Worm (Caenorhabditis elegans) whole organism, L1 larva: ENCODE measurements around the gene pap-3.
A peak's percentile ranks its signal among the peaks of the same experiment; 100 is the strongest.

ENCODE experiments used
- C04F5.9 ChIP-seq: sonication (generic microtip); optimal IDR thresholded peaks from 2 replicates; lab custom pipeline; 2016; ENCODE audit warnings: missing genetic modification characterization, missing compliant biosample characterization
- C34B4.2 ChIP-seq: sonication (generic microtip); optimal IDR thresholded peaks from 2 replicates; lab custom pipeline; 2017; ENCODE audit warnings: mild to moderate bottlenecking, missing genetic modification characterization, missing compliant biosample characterization
- F16B12.6 ChIP-seq: fragments of 150-350 bp; optimal IDR thresholded peaks from 2 replicates; lab custom pipeline; 2014; ENCODE audit warnings: missing biosample characterization, missing genetic modification characterization
- aly-2 ChIP-seq: fragments of 150-350 bp; optimal IDR thresholded peaks from 2 replicates; lab custom pipeline; 2014; ENCODE audit warnings: missing biosample characterization, missing genetic modification characterization
- ceh-63 ChIP-seq: fragments of 200-800 bp; sonication (Bioruptor generic); optimal IDR thresholded peaks from 2 replicates; lab custom pipeline; 2018; ENCODE audit warnings: mild to moderate bottlenecking, missing genetic modification characterization, missing compliant biosample characterization
- ceh-88 ChIP-seq: fragments of 200-800 bp; sonication (Bioruptor generic); IDR thresholded peaks from 2 replicates; pipeline ENCODE4 v1.3.6; 2022; ENCODE audit warnings: missing genetic modification characterization, missing compliant biosample characterization
- ceh-90 ChIP-seq: sonication (generic microtip); optimal IDR thresholded peaks from 2 replicates; lab custom pipeline; 2016; ENCODE audit warnings: missing genetic modification characterization, missing compliant biosample characterization
- dsc-1 ChIP-seq: sonication (generic microtip); optimal IDR thresholded peaks from 2 replicates; lab custom pipeline; 2016; ENCODE audit warnings: mild to moderate bottlenecking, missing genetic modification characterization, missing compliant biosample characterization
- efl-3 ChIP-seq: fragments of 200-800 bp; sonication (Bioruptor generic); optimal IDR thresholded peaks from 2 replicates; lab custom pipeline; 2018; ENCODE audit warnings: mild to moderate bottlenecking, missing genetic modification characterization, missing compliant biosample characterization
- egl-13 ChIP-seq: sonication (generic microtip); optimal IDR thresholded peaks from 2 replicates; lab custom pipeline; 2016; ENCODE audit warnings: missing genotype, missing genetic modification reagents, missing genetic modification characterization, missing compliant biosample characterization
- elt-3 ChIP-seq, 6 experiments: fragments of 150-350 bp in 1 of 6; sonication (generic microtip); optimal IDR thresholded peaks; 2 replicates each; lab custom pipeline; 2017 to 2018; ENCODE audit warnings: missing biosample characterization in 6 of 6, missing genetic modification characterization in 6 of 6, inconsistent platforms in 1 of 6
- ets-5 ChIP-seq: fragments of 200-800 bp; sonication (Bioruptor generic); IDR thresholded peaks from 2 replicates; pipeline ENCODE4 v1.3.6; 2022; ENCODE audit warnings: missing genetic modification characterization, missing compliant biosample characterization
- fkh-10 ChIP-seq: sonication (generic microtip); optimal IDR thresholded peaks from 2 replicates; lab custom pipeline; 2017; ENCODE audit warnings: missing biosample characterization, missing genetic modification reagents, missing genetic modification characterization
- fkh-4 ChIP-seq: sonication (generic microtip); optimal IDR thresholded peaks from 2 replicates; lab custom pipeline; 2016; ENCODE audit warnings: missing compliant biosample characterization, missing genetic modification characterization, borderline replicate concordance
- fos-1 ChIP-seq: fragments of 150-350 bp; optimal IDR thresholded peaks from 2 replicates; lab custom pipeline; 2014; ENCODE audit warnings: missing biosample characterization, missing genetic modification characterization
- grh-1 ChIP-seq: fragments of 200-800 bp; sonication (Bioruptor generic); IDR thresholded peaks from 2 replicates; pipeline ENCODE4 v1.3.6; 2022; ENCODE audit warnings: missing genetic modification reagents, missing genetic modification characterization, missing compliant biosample characterization
- hlh-17 ChIP-seq: fragments of 200-800 bp; sonication (Bioruptor generic); optimal IDR thresholded peaks from 2 replicates; lab custom pipeline; 2018; ENCODE audit warnings: missing genetic modification characterization, mild to moderate bottlenecking, missing compliant biosample characterization, moderate library complexity, borderline replicate concordance
- isw-1 ChIP-seq: fragments of 200-800 bp; sonication (Bioruptor generic); IDR thresholded peaks from 2 replicates; pipeline ENCODE4 v1.3.6; 2022; ENCODE audit warnings: missing genetic modification characterization, missing compliant biosample characterization
- lin-13 ChIP-seq: fragments of 150-350 bp; optimal IDR thresholded peaks from 2 replicates; lab custom pipeline; 2014; ENCODE audit warnings: missing biosample characterization, missing genetic modification reagents, missing genetic modification characterization
- lin-35 ChIP-seq, 2 experiments: fragments of 150-350 bp; optimal IDR thresholded peaks; 2 replicates each; lab custom pipeline; 2014; ENCODE audit warnings: missing biosample characterization in 2 of 2, missing genetic modification characterization in 2 of 2, missing genetic modification reagents in 2 of 2
- lin-39 ChIP-seq: fragments of 150-350 bp; optimal IDR thresholded peaks from 2 replicates; lab custom pipeline; 2014; ENCODE audit warnings: missing biosample characterization, missing genetic modification reagents, missing genetic modification characterization
- lsy-2 ChIP-seq, 2 experiments: fragments of 150-350 bp; optimal IDR thresholded peaks; 2 replicates each; lab custom pipeline; 2014; ENCODE audit warnings: missing biosample characterization in 2 of 2, missing genetic modification characterization in 2 of 2
- mab-9 ChIP-seq: fragments of 200-800 bp; sonication (Bioruptor generic); IDR thresholded peaks from 2 replicates; pipeline ENCODE4 v1.3.6; 2022; ENCODE audit warnings: missing genetic modification reagents, missing genetic modification characterization, missing compliant biosample characterization
- nhr-11 ChIP-seq: fragments of 150-350 bp; optimal IDR thresholded peaks from 2 replicates; lab custom pipeline; 2014; ENCODE audit warnings: missing biosample characterization, missing genetic modification characterization
- nhr-20 ChIP-seq: sonication (generic microtip); optimal IDR thresholded peaks from 2 replicates; lab custom pipeline; 2016; ENCODE audit warnings: mild to moderate bottlenecking, missing genetic modification characterization, missing compliant biosample characterization
- nhr-28 ChIP-seq: fragments of 150-350 bp; optimal IDR thresholded peaks from 2 replicates; lab custom pipeline; 2014; ENCODE audit warnings: missing biosample characterization, missing genetic modification characterization
- nhr-71 ChIP-seq: sonication (generic microtip); optimal IDR thresholded peaks from 2 replicates; lab custom pipeline; 2016; ENCODE audit warnings: mild to moderate bottlenecking, missing genetic modification characterization, moderate library complexity, missing compliant biosample characterization
- nhr-77 ChIP-seq: fragments of 150-350 bp; optimal IDR thresholded peaks from 2 replicates; lab custom pipeline; 2014; ENCODE audit warnings: missing biosample characterization, missing genetic modification characterization
- nhr-84 ChIP-seq: sonication (generic microtip); optimal IDR thresholded peaks from 2 replicates; lab custom pipeline; 2017; ENCODE audit warnings: missing biosample characterization, missing genetic modification characterization
- nhr-90 ChIP-seq: sonication (generic microtip); optimal IDR thresholded peaks from 2 replicates; lab custom pipeline; 2016; ENCODE audit warnings: mild to moderate bottlenecking, missing genetic modification characterization, missing compliant biosample characterization; ENCODE audit not compliant: poor library complexity
- pax-3 ChIP-seq: fragments of 200-800 bp; sonication (Bioruptor generic); optimal IDR thresholded peaks from 2 replicates; lab custom pipeline; 2018; ENCODE audit warnings: mild to moderate bottlenecking, missing genetic modification characterization, moderate library complexity, missing compliant biosample characterization
- pqm-1 ChIP-seq: sonication (generic microtip); optimal IDR thresholded peaks from 3 replicates; lab custom pipeline; 2017; ENCODE audit warnings: missing biosample characterization, missing genetic modification characterization
- skn-1 ChIP-seq: fragments of 150-350 bp; optimal IDR thresholded peaks from 2 replicates; lab custom pipeline; 2014; ENCODE audit warnings: missing biosample characterization, missing genetic modification characterization
- snu-23 ChIP-seq: sonication (generic microtip); optimal IDR thresholded peaks from 2 replicates; lab custom pipeline; 2016; ENCODE audit warnings: missing genetic modification characterization, missing compliant biosample characterization
- sox-4 ChIP-seq: sonication (generic microtip); optimal IDR thresholded peaks from 2 replicates; lab custom pipeline; 2016; ENCODE audit warnings: missing genetic modification characterization, missing compliant biosample characterization
- sptf-1 ChIP-seq: fragments of 150-350 bp; optimal IDR thresholded peaks from 2 replicates; lab custom pipeline; 2014; ENCODE audit warnings: missing biosample characterization, missing genetic modification characterization
- swsn-7 ChIP-seq: sonication (generic microtip); optimal IDR thresholded peaks from 2 replicates; lab custom pipeline; 2016; ENCODE audit warnings: missing genetic modification characterization, missing compliant biosample characterization
- tbx-2 ChIP-seq: sonication (generic microtip); optimal IDR thresholded peaks from 2 replicates; lab custom pipeline; 2016; ENCODE audit warnings: missing genetic modification characterization, missing compliant biosample characterization
- tlp-1 ChIP-seq: fragments of 150-350 bp; optimal IDR thresholded peaks from 2 replicates; lab custom pipeline; 2014; ENCODE audit warnings: missing biosample characterization, missing genetic modification characterization
- unc-130 ChIP-seq: fragments of 150-350 bp; optimal IDR thresholded peaks from 2 replicates; lab custom pipeline; 2017; ENCODE audit warnings: missing biosample characterization, missing genetic modification characterization, inconsistent platforms
- vab-15 ChIP-seq: sonication (generic microtip); optimal IDR thresholded peaks from 2 replicates; lab custom pipeline; 2017; ENCODE audit warnings: missing genotype, mild to moderate bottlenecking, missing genetic modification characterization, missing compliant biosample characterization
- xbp-1 ChIP-seq: sonication (generic microtip); optimal IDR thresholded peaks from 2 replicates; lab custom pipeline; 2016; ENCODE audit warnings: missing genetic modification characterization, missing compliant biosample characterization
- zag-1 ChIP-seq: fragments of 150-350 bp; optimal IDR thresholded peaks from 2 replicates; lab custom pipeline; 2014; ENCODE audit warnings: missing biosample characterization, missing genetic modification characterization
- zip-4 ChIP-seq: fragments of 200-800 bp; sonication (Bioruptor generic); optimal IDR thresholded peaks from 2 replicates; lab custom pipeline; 2018; ENCODE audit warnings: mild to moderate bottlenecking, missing genetic modification characterization, moderate library complexity, missing compliant biosample characterization
- ztf-4 ChIP-seq: fragments of 150-350 bp; optimal IDR thresholded peaks from 2 replicates; lab custom pipeline; 2014; ENCODE audit warnings: missing biosample characterization, missing genetic modification characterization

pap-3 gene

DNA sequence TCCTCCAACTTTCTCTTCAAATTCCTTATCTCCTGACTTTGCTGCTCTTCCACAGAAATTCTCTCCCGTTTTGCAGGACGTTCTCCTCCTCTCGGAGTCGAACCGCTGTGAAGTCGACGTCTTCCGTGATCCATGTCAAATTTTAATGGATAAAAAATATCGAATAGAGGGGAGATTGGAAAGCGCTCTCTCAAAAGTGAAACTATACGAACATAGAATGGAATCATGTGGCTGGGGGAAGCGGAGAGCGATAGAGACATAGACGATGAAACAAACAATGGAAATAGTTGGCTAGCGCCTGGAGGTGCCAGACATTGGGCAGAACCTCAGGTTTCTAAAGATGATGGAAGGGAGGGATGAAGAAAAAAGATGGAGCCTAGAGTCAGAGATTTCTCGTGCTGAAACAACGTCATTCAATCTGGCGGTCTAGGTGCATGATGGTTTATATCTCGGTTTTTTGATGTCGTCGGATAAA lies 2.4 kb downstream of the pap-3 start, which contains the start of gene F43G6.8 (continued):
- TF ChIP-seq mab-9: 0 out of 2 replicates have a peak, but pooled peaks have one; percentile 33
- TF ChIP-seq ceh-88 (GFP tag; lab: Robert Waterston, UW): no peak
- TF ChIP-seq sox-4 (tag; lab: Kevin White, UChicago): no peak
- TF ChIP-seq lin-39 (tag; lab: Kevin White, UChicago): no peak
- TF ChIP-seq fkh-4 (tag; lab: Kevin White, UChicago): no peak
- no peak for TF ChIP-seq nhr-84 (tag; lab: Kevin White, UChicago)
- TF ChIP-seq dsc-1 (tag; lab: Kevin White, UChicago): no peak
- TF ChIP-seq nhr-20 (tag; lab: Kevin White, UChicago): peak; percentile 59
- peak; percentile 46 to 64 for TF ChIP-seq lin-35 (GFP tag; optimal IDR thresholded peaks at IDR 0.05; lab: Kevin White, UChicago)
- TF ChIP-seq fos-1 (tag; lab: Kevin White, UChicago): no peak

DNA sequence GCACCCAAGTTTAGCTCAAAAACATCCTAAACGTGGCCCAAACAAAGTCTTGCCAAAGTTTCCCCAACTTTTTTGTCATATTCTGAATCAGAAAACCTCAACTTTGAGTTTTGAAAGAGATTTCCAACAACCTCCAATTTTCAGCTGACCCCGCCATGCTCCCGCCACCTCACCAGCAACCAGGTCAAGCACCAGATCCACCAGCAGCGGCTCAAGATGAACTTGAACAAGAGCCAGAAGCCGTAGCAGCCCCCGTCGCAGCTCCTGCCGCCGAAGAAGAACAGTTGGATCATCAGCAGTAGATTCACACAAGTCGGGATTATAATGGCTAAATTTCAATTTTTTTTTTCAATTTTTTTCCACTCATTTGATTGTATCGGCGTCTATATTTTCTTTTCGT lies 5.1 kb downstream of the pap-3 start:
- TF ChIP-seq F16B12.6 (no peak), ets-5 (no peak), hlh-17 (GFP tag; lab: Kevin White, UChicago) (no peak), aly-2 (tag; lab: Kevin White, UChicago) (no peak), pax-3 (tag; lab: Kevin White, UChicago) (no peak), pqm-1 (tag; lab: Kevin White, UChicago) (no peak), nhr-84 (tag; lab: Kevin White, UChicago) (no peak), unc-130 (tag; lab: Kevin White, UChicago) (no peak), efl-3 (GFP tag; lab: Kevin White, UChicago) (no peak), lsy-2 (tag; optimal IDR thresholded peaks at IDR 0.05; lab: Kevin White, UChicago) (no peak), fos-1 (tag; lab: Kevin White, UChicago) (no peak), nhr-90 (tag; lab: Kevin White, UChicago) (no peak), sptf-1 (tag; lab: Kevin White, UChicago) (no peak), ceh-90 (tag; lab: Kevin White, UChicago) (no peak), lin-13 (GFP tag; lab: Kevin White, UChicago) (no peak), tbx-2 (tag; lab: Kevin White, UChicago) (no peak), nhr-77 (tag; lab: Kevin White, UChicago) (no peak)

ce11 chrII:11810436-11810835 lies 5.9 kb downstream of the pap-3 start, which contains the start of gene F43G6.7:
Gene F43G6.7, plus strand, starts transcription at chrII:11810790.
- TF ChIP-seq C04F5.9: no peak
- no peak for TF ChIP-seq nhr-71
- no peak for TF ChIP-seq grh-1 (GFP tag; lab: Robert Waterston, UW)
- no peak for TF ChIP-seq nhr-28 (tag; lab: Kevin White, UChicago)
- TF ChIP-seq ceh-63 (GFP tag; lab: Kevin White, UChicago): no peak
- no peak for TF ChIP-seq skn-1 (tag; lab: Kevin White, UChicago)
- no peak for TF ChIP-seq nhr-11 (tag; lab: Kevin White, UChicago)
- TF ChIP-seq lin-39 (tag; lab: Kevin White, UChicago): no peak

- TF ChIP-seq xbp-1 (no peak), zag-1 (tag; lab: Kevin White, UChicago) (no peak), elt-3 (tag; optimal IDR thresholded peaks at IDR 0.05; lab: Kevin White, UChicago) (no peak), dsc-1 (tag; lab: Kevin White, UChicago) (no peak)
- TF ChIP-seq, all 84 proteins: peak for 0
Observed at ce11 chrII:11808979-11809378, 7.4 kb downstream of the pap-3 start, which contains the start of gene F43G6.10. Gene F43G6.10, plus strand, starts transcription at chrII:11809349.

DNA sequence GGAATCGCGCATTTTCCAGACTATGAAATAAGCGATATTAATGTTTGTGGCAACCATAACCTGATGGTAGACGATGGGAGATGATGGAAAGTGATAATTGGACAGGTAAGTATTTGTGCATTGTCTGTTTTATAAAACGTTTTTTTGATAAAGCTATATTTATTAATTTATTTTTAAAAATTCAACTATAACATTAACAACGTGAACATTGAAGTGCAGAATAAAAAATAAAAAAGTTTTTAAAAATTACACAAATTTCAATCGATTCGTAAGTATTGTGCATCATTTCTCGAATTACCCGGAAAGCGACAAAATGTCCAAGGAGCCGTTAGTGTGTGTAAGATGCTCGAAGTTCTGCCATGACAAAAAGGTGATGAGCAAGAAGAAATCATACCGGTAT lies 10.1 kb downstream of the pap-3 start, which contains the start of gene jmjd-1.1:
TSS of gene jmjd-1.1 (plus strand) at position 301 of the 400 bp plus-strand sequence.
- TF ChIP-seq vab-15 (tag; lab: Kevin White, UChicago): no peak
- no peak for TF ChIP-seq egl-13 (tag; lab: Kevin White, UChicago)
- TF ChIP-seq snu-23: no peak
- TF ChIP-seq nhr-71: no peak
- TF ChIP-seq fkh-10: no peak
- TF ChIP-seq nhr-84 (tag; lab: Kevin White, UChicago): no peak
- TF ChIP-seq C34B4.2: no peak
- no peak for TF ChIP-seq swsn-7 (tag; lab: Kevin White, UChicago)
- no peak for TF ChIP-seq dsc-1 (tag; lab: Kevin White, UChicago)
- TF ChIP-seq ztf-4 (tag; lab: Kevin White, UChicago): no peak
- no peak for TF ChIP-seq tlp-1
- TF ChIP-seq C04F5.9: no peak
- TF ChIP-seq elt-3 (tag; optimal IDR thresholded peaks at IDR 0.05; lab: Kevin White, UChicago): no peak
- TF ChIP-seq zip-4: no peak
- TF ChIP-seq lin-39 (tag; lab: Kevin White, UChicago): no peak
- no peak for TF ChIP-seq isw-1 (GFP tag; lab: Robert Waterston, UW)
- TF ChIP-seq ets-5: no peak
